Worm (Caenorhabditis elegans): ENCODE data around the gene srz-10.

DNA sequence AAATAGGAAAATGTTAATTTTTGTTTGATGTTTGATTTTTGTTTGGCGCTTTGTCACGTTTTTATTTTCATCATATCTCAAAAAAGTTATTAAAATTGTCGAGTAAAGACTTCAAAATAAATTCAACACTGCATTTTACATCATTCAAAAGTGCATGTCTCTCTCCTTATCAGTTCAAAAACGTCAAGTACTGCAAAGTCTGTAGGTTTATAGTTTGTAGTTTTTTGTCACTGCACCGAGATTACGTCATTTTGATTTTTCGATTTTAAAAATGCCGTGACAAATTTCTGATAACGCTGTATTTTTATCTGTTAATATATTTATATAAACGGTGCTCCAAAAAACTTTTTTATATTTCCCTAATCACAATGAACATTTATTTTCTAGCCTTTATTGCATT lies 45.8 kb upstream of the srz-10 start, which contains the start of gene C29F3.7:
- TF ChIP-seq nhr-25 (tag; optimal IDR thresholded peaks at IDR 0.05) (no peak), fos-1 (tag; optimal IDR thresholded peaks at IDR 0.05) (peak; percentile 97), unc-39 (tag; optimal IDR thresholded peaks at IDR 0.05) (no peak), elt-3 (tag; optimal IDR thresholded peaks at IDR 0.05) (no peak), ama-1 (optimal IDR thresholded peaks at IDR 0.05) (no peak), nhr-11 (tag; optimal IDR thresholded peaks at IDR 0.05) (no peak), lsy-2 (tag; optimal IDR thresholded peaks at IDR 0.05) (no peak), F13H6.1 (tag; optimal IDR thresholded peaks at IDR 0.05) (no peak), aly-2 (tag; optimal IDR thresholded peaks at IDR 0.05) (no peak), alr-1 (tag; optimal IDR thresholded peaks at IDR 0.05) (no peak), ceh-82 (tag; optimal IDR thresholded peaks at IDR 0.05) (no peak), ztf-4 (tag; optimal IDR thresholded peaks at IDR 0.05) (no peak), ztf-1 (GFP tag; conservative IDR thresholded peaks at IDR 0.05) (no peak), snpc-4 (tag; optimal IDR thresholded peaks at IDR 0.05) (no peak)
